Worm (Caenorhabditis elegans): ENCODE data around the gene Y26G10.4.

ce11 chrV:17676553-17676952 lies 22.4 kb downstream of the Y26G10.4 start, which contains the start of gene str-92:
- no peak for TF ChIP-seq unc-62 (GFP tag; optimal IDR thresholded peaks at IDR 0.05)
- no peak for TF ChIP-seq nhr-77 (tag; optimal IDR thresholded peaks at IDR 0.05)
- no peak for TF ChIP-seq aly-2 (tag; optimal IDR thresholded peaks at IDR 0.05)
- no peak for TF ChIP-seq R02D3.7 (tag; optimal IDR thresholded peaks at IDR 0.05)
- TF ChIP-seq alr-1 (tag; optimal IDR thresholded peaks at IDR 0.05) = no peak
- no peak for TF ChIP-seq lin-11 (tag; optimal IDR thresholded peaks at IDR 0.05)
- no peak for TF ChIP-seq nhr-21 (tag; optimal IDR thresholded peaks at IDR 0.05)
- no peak for TF ChIP-seq egl-27 (tag; optimal IDR thresholded peaks at IDR 0.05)
- TF ChIP-seq lsy-2 (tag; optimal IDR thresholded peaks at IDR 0.05) = no peak
- TF ChIP-seq C34F6.9 (tag; optimal IDR thresholded peaks at IDR 0.05) = no peak
